Worm (Caenorhabditis elegans) whole organism, L4/young adult: ENCODE data around the gene F10G2.10.

Source experiments
- W03F9.2 ChIP-seq: fragments of 150-350 bp; optimal IDR thresholded peaks from 2 replicates; lab custom pipeline; 2014; ENCODE audit warnings: missing biosample characterization, missing genetic modification characterization
- dao-5 ChIP-seq: sonication (generic microtip); optimal IDR thresholded peaks from 2 replicates; lab custom pipeline; 2016; ENCODE audit warnings: missing genotype, missing genetic modification characterization, moderate library complexity, missing compliant biosample characterization
- him-1 ChIP-seq: sonication (generic microtip); optimal IDR thresholded peaks from 2 replicates; lab custom pipeline; 2016; ENCODE audit warnings: missing genotype, missing genetic modification reagents, missing genetic modification characterization, missing compliant biosample characterization

Gene F10G2.10

DNA sequence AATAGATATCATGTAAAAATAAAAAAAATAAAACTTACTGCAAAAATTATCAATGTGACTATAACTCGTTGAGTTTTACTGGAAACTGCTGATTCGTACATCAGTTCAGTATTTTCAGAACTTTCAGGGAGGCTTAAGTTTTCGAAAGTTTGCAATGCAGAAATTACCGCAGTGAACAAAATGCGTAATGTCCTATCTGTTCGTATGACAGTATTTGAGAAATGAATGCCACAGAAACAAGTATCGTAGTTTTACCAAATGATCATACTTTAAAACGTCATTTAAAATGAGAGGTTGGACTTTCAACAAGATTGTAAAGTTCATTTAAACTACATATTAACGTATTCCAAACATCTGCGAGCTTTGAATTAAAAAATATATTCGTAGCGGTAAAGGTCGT is 34.7 kb downstream of the F10G2.10 start, which contains the start of gene C03G6.21:
Gene C03G6.21, minus strand, starts transcription at position 101 of the 400 bp plus-strand sequence.
- TF ChIP-seq W03F9.2 (tag; lab: Kevin White, UChicago) = no peak
- no peak for TF ChIP-seq him-1
- TF ChIP-seq dao-5 = no peak

DNA sequence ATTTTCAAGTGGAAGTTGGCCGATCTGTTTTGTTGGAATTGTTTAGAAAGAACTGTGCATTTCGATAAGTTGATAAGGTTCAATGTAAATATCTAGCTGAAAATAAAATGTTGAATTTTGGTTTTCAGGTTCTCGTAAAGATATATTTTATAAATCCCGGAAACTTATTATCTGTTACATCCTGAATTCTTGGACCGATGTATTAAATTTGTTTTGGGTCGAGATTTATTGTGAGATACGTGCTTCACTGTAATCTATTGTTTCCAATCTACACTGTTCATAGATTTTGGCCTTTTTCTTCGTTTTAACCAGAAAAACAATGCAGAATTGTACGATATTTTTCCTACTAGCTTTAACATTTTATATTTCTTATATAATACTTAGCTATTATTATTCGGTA is 35.1 kb downstream of the F10G2.10 start, which contains the start of gene C03G6.6:
Gene C03G6.6, plus strand, starts transcription at position 301 of the 400 bp plus-strand sequence.
- TF ChIP-seq him-1 = no peak
- TF ChIP-seq W03F9.2 (tag; lab: Kevin White, UChicago) = no peak
- no peak for TF ChIP-seq dao-5

DNA sequence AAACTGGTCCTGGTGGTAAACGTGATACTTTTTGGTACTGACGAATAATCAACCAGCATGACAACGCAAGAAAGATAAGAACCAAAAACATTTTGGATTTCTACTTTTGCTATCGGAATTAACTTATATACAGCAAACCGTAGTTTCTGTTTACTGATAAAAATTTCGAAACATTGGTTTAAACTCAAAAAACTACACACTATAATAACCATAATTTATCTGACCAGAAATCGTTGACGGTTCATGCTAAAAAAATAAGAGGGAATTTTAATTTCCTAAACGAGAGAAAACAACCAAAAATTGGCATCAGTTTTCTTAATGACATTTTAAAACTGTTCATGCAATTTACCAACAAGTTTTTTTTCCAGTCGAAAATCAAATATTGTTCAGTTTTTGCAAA is 39.7 kb downstream of the F10G2.10 start, which contains the start of gene cyp-35A1:
Gene cyp-35A1, minus strand, starts transcription at position 101 of the 400 bp plus-strand sequence.
- no peak for TF ChIP-seq W03F9.2 (tag; lab: Kevin White, UChicago)
- no peak for TF ChIP-seq dao-5
- TF ChIP-seq him-1 = no peak

DNA sequence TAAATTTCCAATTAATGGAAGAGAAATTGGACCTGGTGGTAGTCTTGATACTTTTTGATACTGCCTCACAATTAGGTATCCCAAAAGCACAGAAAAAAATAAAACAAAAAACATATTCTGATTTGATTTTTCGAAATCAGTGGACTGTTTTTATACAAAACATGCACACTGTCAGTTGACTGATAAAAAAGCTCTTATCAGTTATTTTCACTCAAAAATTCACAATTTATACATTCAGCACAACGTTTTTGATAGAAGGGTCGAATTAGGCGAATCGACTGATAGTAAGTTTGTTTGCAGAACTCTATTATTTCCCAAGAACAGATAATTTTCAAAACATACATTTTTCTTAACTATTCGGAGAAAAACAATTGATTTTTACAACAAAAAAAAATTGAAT is 42.0 kb downstream of the F10G2.10 start, which contains the start of gene cyp-35A2:
Gene cyp-35A2, minus strand, starts transcription at position 124 of the 400 bp plus-strand sequence.
- no peak for TF ChIP-seq him-1

DNA sequence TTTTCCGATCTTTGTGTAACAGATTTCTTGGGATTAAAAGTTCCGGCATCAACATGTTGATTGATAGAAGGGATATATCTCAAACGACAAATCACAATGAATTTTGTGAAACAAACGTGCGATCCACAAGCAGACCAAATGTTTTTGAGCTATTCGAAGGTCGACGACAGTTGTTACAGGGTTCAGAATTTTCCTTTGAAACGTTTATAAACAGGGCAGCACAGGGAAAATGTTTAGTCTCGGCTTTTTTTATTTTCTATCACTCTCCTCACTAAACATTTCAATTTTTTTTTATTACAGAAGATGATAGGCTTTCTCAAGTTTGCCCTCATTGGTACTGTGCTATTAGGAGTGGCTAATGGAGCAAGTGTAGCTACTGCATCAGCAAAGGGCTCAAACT is 42.9 kb downstream of the F10G2.10 start, which contains the start of gene exc-13:
Gene exc-13, plus strand, starts transcription at position 301 of the 400 bp plus-strand sequence.
- TF ChIP-seq dao-5 = no peak
- no peak for TF ChIP-seq him-1
- no peak for TF ChIP-seq W03F9.2 (tag; lab: Kevin White, UChicago)

DNA sequence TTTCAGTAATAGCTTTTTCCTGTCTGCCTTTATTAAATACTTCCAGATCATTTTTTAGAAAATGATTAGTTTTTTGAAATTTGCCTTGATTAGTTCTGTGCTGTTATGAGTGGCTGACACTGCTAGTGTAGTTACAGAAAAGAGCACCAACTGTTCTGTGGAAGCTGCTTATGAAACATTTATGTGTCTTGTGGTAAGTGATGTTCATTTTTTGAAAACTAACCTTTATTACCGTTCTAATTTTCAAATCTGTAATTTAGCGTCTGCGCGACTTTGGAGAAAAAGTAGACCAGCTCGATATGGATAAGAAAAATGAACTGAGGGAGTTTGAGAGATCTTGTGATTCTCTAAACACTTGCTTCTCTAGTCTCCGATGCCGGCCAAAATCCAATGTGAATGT is 47.6 kb downstream of the F10G2.10 start, which contains the start of gene srj-14:
Gene srj-14, plus strand, starts transcription at position 131 of the 400 bp plus-strand sequence.
- TF ChIP-seq dao-5 (no peak), him-1 (no peak), W03F9.2 (tag; lab: Kevin White, UChicago) (no peak)
